Fruit fly (Drosophila melanogaster): Measurements from ENCODE around the gene ATPsynCF6.
A peak's percentile ranks its signal among the peaks of the same experiment; 100 is the strongest.

ATPsynCF6 gene

dm6 chr3R:23356920-23357386 lies 1.1 kb upstream of the ATPsynCF6 start (continued):
- TF ChIP-seq Nf-YB (GFP tag; optimal IDR thresholded peaks at IDR 0.05): peak; percentile 82
- 0 out of 2 replicates have a peak, but pooled peaks have one; percentile 35 for TF ChIP-seq gt (GFP tag; IDR thresholded peaks at IDR 0.05)
- peak; percentile 66 for TF ChIP-seq CG3407 (GFP tag; optimal IDR thresholded peaks at IDR 0.05)
- TF ChIP-seq ken (GFP tag; IDR thresholded peaks at IDR 0.05): peak; percentile 48; the same call in 1 of the 3 replicates
- TF ChIP-seq CrebB (tag; optimal IDR thresholded peaks at IDR 0.05): peak; percentile 83
- TF ChIP-seq CG13123 (GFP tag; optimal IDR thresholded peaks at IDR 0.05): peak; percentile 68
- TF ChIP-seq cg (GFP tag; optimal IDR thresholded peaks at IDR 0.05): peak; percentile 59
- no peak for TF ChIP-seq CTCF (GFP tag; optimal IDR thresholded peaks at IDR 0.05)
- TF ChIP-seq her (GFP tag; optimal IDR thresholded peaks at IDR 0.05): no peak
- peak; percentile 92 for TF ChIP-seq fd3F (GFP tag; optimal IDR thresholded peaks at IDR 0.05)
- TF ChIP-seq corto (GFP tag; optimal IDR thresholded peaks at IDR 0.05): no peak
- peak; percentile 95 for TF ChIP-seq gem (tag; optimal IDR thresholded peaks at IDR 0.05)
- peak; percentile 81 for TF ChIP-seq stc (GFP tag; IDR thresholded peaks at IDR 0.05)
- peak; percentile 38 for TF ChIP-seq sqz (GFP tag; optimal IDR thresholded peaks at IDR 0.05)
- TF ChIP-seq Sry-β (GFP tag; optimal IDR thresholded peaks at IDR 0.05): no peak
- no peak for TF ChIP-seq CG9797 (GFP tag; optimal IDR thresholded peaks at IDR 0.05)
- 0 out of 2 replicates have a peak, but pooled peaks have one; percentile 29 for TF ChIP-seq CG16779 (GFP tag; IDR thresholded peaks at IDR 0.05)
- TF ChIP-seq CG7372 (GFP tag; IDR thresholded peaks at IDR 0.05): peak; percentile 62; the same call in 1 of the 2 replicates
- TF ChIP-seq pzg (GFP tag; optimal IDR thresholded peaks at IDR 0.05): no peak
- TF ChIP-seq shn (GFP tag; optimal IDR thresholded peaks at IDR 0.05): no peak
- no peak for TF ChIP-seq Dref (GFP tag; IDR thresholded peaks at IDR 0.05)
- TF ChIP-seq CG10979 (tag; optimal IDR thresholded peaks at IDR 0.05): peak; percentile 75
- TF ChIP-seq odd (GFP tag; optimal IDR thresholded peaks at IDR 0.05): peak; percentile 87
- peak; percentile 64 for TF ChIP-seq ttk (GFP tag; IDR thresholded peaks at IDR 0.05)
- peak; percentile 91 for TF ChIP-seq vvl (GFP tag; IDR thresholded peaks at IDR 0.05)
- peak; percentile 55; the same call in 1 of the 2 replicates for TF ChIP-seq gsb (GFP tag; IDR thresholded peaks at IDR 0.05)
- TF ChIP-seq mirr (GFP tag; optimal IDR thresholded peaks at IDR 0.05): no peak
- TF ChIP-seq Myb (GFP tag; optimal IDR thresholded peaks at IDR 0.05): no peak
- TF ChIP-seq vnd (GFP tag; IDR thresholded peaks at IDR 0.05; ENCODE audit: partially characterized antibody): no peak
- TF ChIP-seq CG3726 (GFP tag; IDR thresholded peaks at IDR 0.05): peak; percentile 78
- peak; percentile 84 for TF ChIP-seq CG1233 (GFP tag; optimal IDR thresholded peaks at IDR 0.05)
- TF ChIP-seq CG4328 (GFP tag; optimal IDR thresholded peaks at IDR 0.05): no peak
- TF ChIP-seq en (GFP tag; optimal IDR thresholded peaks at IDR 0.05): no peak
- peak; percentile 36 for TF ChIP-seq Ravus (GFP tag; IDR thresholded peaks at IDR 0.05)
- TF ChIP-seq hkb (optimal IDR thresholded peaks at IDR 0.05): no peak
- TF ChIP-seq hkb (GFP tag; IDR thresholded peaks at IDR 0.05): peak; percentile 84
- TF ChIP-seq CG11085 (GFP tag; IDR thresholded peaks at IDR 0.05): peak; percentile 16; the same call in 1 of the 2 replicates
- TF ChIP-seq tup (GFP tag; optimal IDR thresholded peaks at IDR 0.05): peak; percentile 9
- no peak for TF ChIP-seq sima (GFP tag; optimal IDR thresholded peaks at IDR 0.05)
- TF ChIP-seq Hr78 (GFP tag; optimal IDR thresholded peaks at IDR 0.05): peak in 1 of 2 experiments; percentile 63
- TF ChIP-seq TFAM (GFP tag; optimal IDR thresholded peaks at IDR 0.05): no peak
- no peak for TF ChIP-seq CG12769 (tag; optimal IDR thresholded peaks at IDR 0.05)
- peak; percentile 51 for TF ChIP-seq CG4820 (GFP tag; optimal IDR thresholded peaks at IDR 0.05)
- TF ChIP-seq Rfx (GFP tag; IDR thresholded peaks at IDR 0.05): peak; percentile 75
- no peak for TF ChIP-seq CkIIα-i1 (GFP tag; IDR thresholded peaks at IDR 0.05)
- no peak for TF ChIP-seq knrl (GFP tag; IDR thresholded peaks at IDR 0.05; ENCODE audit: partially characterized antibody)
- TF ChIP-seq btn (GFP tag; optimal IDR thresholded peaks at IDR 0.05): no peak
- TF ChIP-seq Xbp1 (GFP tag; optimal IDR thresholded peaks at IDR 0.05): peak; percentile 82
- peak; percentile 40; the same call in 1 of the 2 replicates for TF ChIP-seq bowl (GFP tag; IDR thresholded peaks at IDR 0.05)
- peak; percentile 87 for TF ChIP-seq phol (tag; optimal IDR thresholded peaks at IDR 0.05)
- TF ChIP-seq CG1602 (GFP tag; optimal IDR thresholded peaks at IDR 0.05): peak; percentile 78

All from whole organism, embryonic.